Worm (Caenorhabditis elegans): Measurements from ENCODE around the gene ugt-54.

- TF ChIP-seq ham-2 (GFP tag; optimal IDR thresholded peaks at IDR 0.05) (no peak), elt-1 (tag; optimal IDR thresholded peaks at IDR 0.05; ENCODE audit: borderline replicate concordance, insufficient read depth) (no peak), snpc-4 (tag; optimal IDR thresholded peaks at IDR 0.05) (no peak), lin-32 (GFP tag; optimal IDR thresholded peaks at IDR 0.05) (no peak)
These were observed 22.6 kb downstream of the ugt-54 start for ce11 chrIV:10784085-10784484.
